Worm (Caenorhabditis elegans) whole organism, L3 larva: ENCODE measurements around the gene lgc-5.

ENCODE experiments used
- R02D3.7 ChIP-seq: fragments of 150-350 bp; optimal IDR thresholded peaks from 2 replicates; lab custom pipeline; 2014; ENCODE audit warnings: missing biosample characterization, missing genetic modification characterization
- ceh-82 ChIP-seq: fragments of 150-350 bp; optimal IDR thresholded peaks from 2 replicates; lab custom pipeline; 2014; ENCODE audit warnings: missing biosample characterization, missing genetic modification characterization
- ceh-9 ChIP-seq: sonication (generic microtip); optimal IDR thresholded peaks from 2 replicates; lab custom pipeline; 2018; ENCODE audit warnings: missing biosample characterization, missing genetic modification characterization
- daf-12 ChIP-seq: fragments of 150-350 bp; optimal IDR thresholded peaks from 2 replicates; lab custom pipeline; 2014; ENCODE audit warnings: missing biosample characterization, missing genetic modification reagents, missing genetic modification characterization
- egl-5 ChIP-seq: fragments of 150-350 bp; optimal IDR thresholded peaks from 2 replicates; lab custom pipeline; 2017; ENCODE audit warnings: missing biosample characterization, missing genetic modification reagents, missing genetic modification characterization, inconsistent platforms
- elt-1 ChIP-seq: fragments of 150-350 bp; optimal IDR thresholded peaks from 2 replicates; lab custom pipeline; 2014; ENCODE audit warnings: missing biosample characterization, missing genetic modification characterization
- eor-1 ChIP-seq, 2 experiments: fragments of 150-350 bp; optimal IDR thresholded peaks; 2 replicates each; lab custom pipeline; 2014 to 2018; ENCODE audit warnings: missing biosample characterization in 2 of 2, missing genetic modification characterization in 2 of 2
- fkh-10 ChIP-seq: sonication (generic microtip); optimal IDR thresholded peaks from 2 replicates; lab custom pipeline; 2017; ENCODE audit warnings: missing biosample characterization, missing genetic modification reagents, missing genetic modification characterization
- fkh-2 ChIP-seq: fragments of 150-350 bp; optimal IDR thresholded peaks from 2 replicates; lab custom pipeline; 2014; ENCODE audit warnings: missing biosample characterization, missing genetic modification reagents, missing genetic modification characterization
- fos-1 ChIP-seq: fragments of 150-350 bp; optimal IDR thresholded peaks from 2 replicates; lab custom pipeline; 2014; ENCODE audit warnings: missing biosample characterization, missing genetic modification characterization
- hmg-11 ChIP-seq: sonication (generic microtip); optimal IDR thresholded peaks from 2 replicates; lab custom pipeline; 2016; ENCODE audit warnings: missing genetic modification characterization, missing compliant biosample characterization
- jun-1 ChIP-seq: fragments of 150-350 bp; optimal IDR thresholded peaks from 2 replicates; lab custom pipeline; 2014; ENCODE audit warnings: missing biosample characterization, missing genetic modification reagents, missing genetic modification characterization
- lin-39 ChIP-seq: fragments of 150-350 bp; optimal IDR thresholded peaks from 2 replicates; lab custom pipeline; 2018; ENCODE audit warnings: missing biosample characterization, missing genetic modification reagents, missing genetic modification characterization
- mml-1 ChIP-seq: fragments of 150-350 bp; sonication (generic microtip); optimal IDR thresholded peaks from 3 replicates; lab custom pipeline; 2014; ENCODE audit warnings: missing biosample characterization, missing genetic modification characterization
- nhr-11 ChIP-seq: fragments of 150-350 bp; optimal IDR thresholded peaks from 2 replicates; lab custom pipeline; 2014; ENCODE audit warnings: missing biosample characterization, missing genetic modification characterization
- nhr-12 ChIP-seq: fragments of 150-350 bp; optimal IDR thresholded peaks from 2 replicates; lab custom pipeline; 2014; ENCODE audit warnings: missing biosample characterization, missing genetic modification characterization
- nhr-23 ChIP-seq: fragments of 150-350 bp; optimal IDR thresholded peaks from 2 replicates; lab custom pipeline; 2014; ENCODE audit warnings: missing biosample characterization, missing genetic modification reagents, missing genetic modification characterization
- nhr-237 ChIP-seq: fragments of 150-350 bp; optimal IDR thresholded peaks from 2 replicates; lab custom pipeline; 2014; ENCODE audit warnings: missing biosample characterization, missing genetic modification characterization
- nhr-25 ChIP-seq: sonication (generic microtip); optimal IDR thresholded peaks from 2 replicates; lab custom pipeline; 2017; ENCODE audit warnings: missing biosample characterization, missing genetic modification characterization
- nhr-28 ChIP-seq: fragments of 150-350 bp; optimal IDR thresholded peaks from 2 replicates; lab custom pipeline; 2014; ENCODE audit warnings: missing biosample characterization, missing genetic modification characterization
- nhr-43 ChIP-seq: sonication (generic microtip); optimal IDR thresholded peaks from 2 replicates; lab custom pipeline; 2016; ENCODE audit warnings: mild to moderate bottlenecking, missing genetic modification characterization, missing compliant biosample characterization; ENCODE audit not compliant: poor library complexity, severe bottlenecking
- nhr-77 ChIP-seq: fragments of 150-350 bp; optimal IDR thresholded peaks from 2 replicates; lab custom pipeline; 2014; ENCODE audit warnings: missing biosample characterization, missing genetic modification characterization
- pha-4 ChIP-seq: fragments of 150-350 bp; optimal IDR thresholded peaks from 2 replicates; lab custom pipeline; 2014; ENCODE audit warnings: missing biosample characterization, missing genetic modification reagents, missing genetic modification characterization
- pqm-1 ChIP-seq: fragments of 150-350 bp; optimal IDR thresholded peaks from 2 replicates; lab custom pipeline; 2017; ENCODE audit warnings: missing biosample characterization, missing genetic modification characterization, inconsistent platforms
- unc-62 ChIP-seq: fragments of 150-350 bp; sonication (generic microtip); optimal IDR thresholded peaks from 4 replicates; lab custom pipeline; 2014; ENCODE audit warnings: missing biosample characterization, missing genetic modification reagents, missing genetic modification characterization
- zag-1 ChIP-seq: fragments of 150-350 bp; optimal IDR thresholded peaks from 2 replicates; lab custom pipeline; 2014; ENCODE audit warnings: missing biosample characterization, missing genetic modification characterization
- ztf-11 ChIP-seq: fragments of 150-350 bp; optimal IDR thresholded peaks from 2 replicates; lab custom pipeline; 2014; ENCODE audit warnings: missing biosample characterization, missing genetic modification characterization

lgc-5 gene

DNA sequence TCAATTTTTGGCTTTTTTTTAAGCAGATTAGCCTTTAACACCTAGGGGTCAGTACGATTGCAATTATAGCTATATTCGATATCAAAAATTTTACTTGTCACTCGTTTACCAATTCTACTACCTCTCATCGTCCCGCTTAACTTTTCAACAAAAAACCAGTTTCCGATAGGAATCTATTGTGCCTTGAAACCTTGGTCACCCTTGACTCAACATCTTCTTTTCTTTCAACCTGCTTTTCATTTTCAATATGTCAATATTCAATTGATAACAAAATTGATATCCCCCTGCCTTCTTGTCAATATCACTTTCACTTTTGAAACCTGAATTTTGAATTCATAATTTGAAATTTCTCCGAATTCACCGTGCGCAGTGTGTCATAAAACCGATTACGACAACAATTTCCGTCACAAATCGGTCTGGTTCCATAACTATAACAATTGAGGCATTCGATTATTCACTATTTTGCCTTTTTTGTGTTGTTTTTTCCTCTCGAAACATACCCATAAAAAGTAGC, 39.8 kb upstream of the lgc-5 start:
- peak; percentile 8 for TF ChIP-seq elt-1 (tag; lab: Kevin White, UChicago)
- no peak for TF ChIP-seq fkh-2 (tag; lab: Kevin White, UChicago)
- peak; percentile 52 for TF ChIP-seq nhr-25 (tag; lab: Kevin White, UChicago)

DNA sequence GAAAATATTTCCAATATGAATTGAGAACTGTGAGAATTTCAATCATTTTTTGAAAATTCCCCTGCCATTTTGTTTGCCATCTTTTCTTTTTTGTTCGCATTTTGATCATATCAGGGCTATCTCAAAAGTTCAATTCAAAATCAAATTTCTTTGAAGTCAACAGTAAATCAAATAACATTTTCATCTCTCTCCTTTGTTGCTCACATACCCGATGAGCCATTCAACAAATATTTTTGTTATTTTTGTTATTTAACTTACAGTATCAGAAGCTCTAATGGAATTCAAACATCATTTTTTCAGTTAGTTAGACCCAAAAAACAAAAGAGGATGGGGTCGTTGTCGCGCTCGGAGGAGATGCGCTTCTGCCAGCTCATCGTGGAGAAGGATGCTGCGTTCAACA, 38.8 kb upstream of the lgc-5 start, which contains the start of gene vha-5:
vha-5 (plus strand) TSS at position 301 of the 400 bp plus-strand sequence.
- TF ChIP-seq fos-1 (tag; lab: Kevin White, UChicago), result no peak
- TF ChIP-seq egl-5 (tag; lab: Kevin White, UChicago), result no peak
- TF ChIP-seq mml-1 (tag; lab: Kevin White, UChicago), result no peak
- no peak for TF ChIP-seq fkh-10 (GFP tag; lab: Kevin White, UChicago)
- peak; percentile 9 for TF ChIP-seq pha-4 (tag; lab: Kevin White, UChicago)
- TF ChIP-seq pqm-1 (tag; lab: Kevin White, UChicago), result no peak
- TF ChIP-seq lin-39, result no peak

DNA sequence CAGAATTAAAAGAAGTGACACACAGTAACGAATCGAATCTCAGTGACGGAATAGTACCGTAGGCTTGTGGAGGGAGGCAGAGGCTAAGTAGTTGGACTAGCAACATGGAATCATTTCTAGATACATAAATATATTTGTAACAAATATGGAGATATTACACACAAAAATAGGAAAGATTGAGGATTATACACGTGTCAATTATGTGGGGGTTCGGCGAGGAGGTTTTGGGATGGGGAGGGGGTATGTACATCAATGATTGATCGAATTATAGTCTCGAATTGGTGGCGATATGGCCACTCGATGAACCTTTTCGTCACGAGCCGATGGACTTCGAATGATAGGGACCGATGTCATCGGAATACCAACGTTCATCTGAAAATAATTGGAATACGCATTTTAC, 35.1 kb upstream of the lgc-5 start:
- TF ChIP-seq nhr-25 (tag; lab: Kevin White, UChicago) (no peak), nhr-28 (tag; lab: Kevin White, UChicago) (no peak), ceh-9 (no peak), nhr-43 (tag; lab: Kevin White, UChicago) (peak; percentile 37)

DNA sequence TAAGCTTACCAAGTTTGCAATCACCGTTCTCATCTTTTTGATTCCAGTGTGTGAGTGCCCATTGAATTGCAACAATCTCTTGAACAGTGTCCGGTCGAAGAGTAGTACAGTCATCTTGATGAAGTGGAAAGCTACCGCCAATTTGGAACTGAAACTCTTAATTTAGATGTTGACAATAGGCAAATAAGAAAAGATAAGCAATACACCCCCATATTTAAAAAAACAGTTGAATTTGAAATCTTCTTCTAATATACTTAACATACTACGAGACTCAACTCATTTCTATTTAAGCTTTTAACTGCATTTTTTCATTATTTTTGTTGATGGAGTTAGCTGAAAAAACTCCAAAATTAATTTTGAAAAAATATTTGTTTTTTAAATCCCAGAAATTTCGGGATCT, 30.4 kb upstream of the lgc-5 start:
- no peak for TF ChIP-seq nhr-43 (tag; lab: Kevin White, UChicago)
- no peak for TF ChIP-seq daf-12 (tag; lab: Kevin White, UChicago)
- TF ChIP-seq hmg-11, result no peak
- TF ChIP-seq ceh-82 (tag; lab: Kevin White, UChicago), result no peak
- TF ChIP-seq eor-1 (tag; optimal IDR thresholded peaks at IDR 0.05; lab: Kevin White, UChicago), result no peak
- TF ChIP-seq fkh-2 (tag; lab: Kevin White, UChicago), result no peak
- no peak for TF ChIP-seq nhr-11
- no peak for TF ChIP-seq jun-1 (tag; lab: Kevin White, UChicago)
- TF ChIP-seq nhr-28 (tag; lab: Kevin White, UChicago), result no peak
- no peak for TF ChIP-seq pqm-1 (tag; lab: Kevin White, UChicago)
- no peak for TF ChIP-seq unc-62 (GFP tag; lab: Kevin White, UChicago)
- TF ChIP-seq nhr-77 (tag; lab: Kevin White, UChicago), result no peak
- TF ChIP-seq R02D3.7 (tag; lab: Kevin White, UChicago), result no peak
- TF ChIP-seq nhr-237, result no peak
- TF ChIP-seq nhr-12, result no peak
- no peak for TF ChIP-seq nhr-23 (tag; lab: Kevin White, UChicago)
- TF ChIP-seq elt-1 (tag; lab: Kevin White, UChicago), result no peak
- TF ChIP-seq, all 47 proteins: peak for 0

DNA sequence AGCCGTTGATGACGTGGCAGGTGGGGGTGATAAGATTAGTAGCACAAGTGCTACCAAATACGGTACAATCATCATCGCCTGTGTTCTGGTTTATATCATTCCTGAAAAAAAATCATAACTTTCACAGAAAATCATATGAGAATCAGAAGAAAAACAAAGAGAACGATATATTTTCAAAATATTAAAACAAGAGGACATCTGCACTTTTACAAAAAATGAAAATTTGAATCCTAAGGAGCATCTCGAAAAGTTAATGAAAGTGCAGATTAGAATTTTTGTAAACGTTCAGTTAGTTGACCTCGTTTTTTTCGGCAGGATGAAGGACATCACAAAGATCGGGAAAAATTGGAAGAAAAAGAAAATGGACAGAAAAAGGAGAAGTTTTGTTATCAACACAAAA, 29.6 kb upstream of the lgc-5 start, which contains the start of gene F35H10.10:
F35H10.10 (minus strand) TSS at position 101 of the 400 bp plus-strand sequence.
- TF ChIP-seq fos-1 (tag; lab: Kevin White, UChicago), result no peak
- TF ChIP-seq nhr-23 (tag; lab: Kevin White, UChicago), result peak; percentile 21
- no peak for TF ChIP-seq zag-1 (tag; lab: Kevin White, UChicago)

DNA sequence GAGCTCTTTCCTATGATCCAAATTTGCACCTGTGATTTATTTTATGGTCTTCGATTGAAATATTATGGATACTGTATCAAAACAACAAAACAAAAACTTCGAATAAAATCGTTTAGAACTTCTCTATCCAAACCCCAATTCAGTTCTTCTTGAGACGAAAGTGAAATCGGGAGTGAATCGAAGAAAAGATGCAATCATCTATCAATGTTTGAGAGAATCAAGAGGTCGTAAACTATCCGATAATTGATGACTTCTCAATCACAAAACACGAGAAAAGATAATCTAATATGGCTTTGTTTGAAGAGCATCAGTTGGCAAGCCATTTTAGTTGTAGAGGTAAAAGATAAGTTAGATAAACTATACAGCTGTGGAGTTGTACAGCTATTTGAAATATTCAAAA, 24.7 kb upstream of the lgc-5 start:
- no peak for TF ChIP-seq jun-1 (tag; lab: Kevin White, UChicago)
- peak; percentile 34 for TF ChIP-seq nhr-23 (tag; lab: Kevin White, UChicago)
- TF ChIP-seq nhr-25 (tag; lab: Kevin White, UChicago), result no peak
- TF ChIP-seq nhr-77 (tag; lab: Kevin White, UChicago), result no peak
- TF ChIP-seq R02D3.7 (tag; lab: Kevin White, UChicago), result no peak

DNA sequence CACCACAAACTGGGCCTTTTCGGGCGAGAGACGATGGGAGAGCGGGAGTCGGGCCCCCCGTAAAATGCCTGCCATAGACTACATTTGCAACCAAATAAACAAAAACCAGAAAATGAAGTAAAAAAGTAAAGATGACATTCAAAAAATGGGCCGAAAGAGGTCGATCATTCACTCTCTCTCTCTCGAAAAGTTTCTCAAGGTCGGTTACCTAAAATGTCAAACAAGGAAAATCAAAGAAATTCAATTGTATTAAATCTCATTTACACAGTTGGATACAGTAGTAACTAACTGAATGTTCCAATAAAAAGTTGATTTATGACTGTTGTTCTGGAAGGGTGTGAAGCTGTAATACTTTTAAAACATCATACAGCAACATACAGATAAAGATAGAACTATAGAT, 23.7 kb upstream of the lgc-5 start:
- TF ChIP-seq nhr-25 (tag; lab: Kevin White, UChicago) (peak; percentile 27), ztf-11 (tag; lab: Kevin White, UChicago) (no peak)
